Worm (Caenorhabditis elegans) whole organism, mixed stage, embryonic: ENCODE measurements around the gene W09C2.10.

Source experiments
- elt-3 ChIP-seq: fragments of 150-350 bp; optimal IDR thresholded peaks from 2 replicates; lab custom pipeline; 2014; ENCODE audit warnings: missing biosample characterization, missing genetic modification characterization
- mab-5 ChIP-seq: fragments of 150-350 bp; optimal IDR thresholded peaks from 2 replicates; lab custom pipeline; 2014; ENCODE audit warnings: missing biosample characterization, missing genetic modification characterization
- nhr-2 ChIP-seq: fragments of 150-350 bp; optimal IDR thresholded peaks from 2 replicates; lab custom pipeline; 2014; ENCODE audit warnings: missing biosample characterization, missing genetic modification characterization
- nhr-237 ChIP-seq: fragments of 150-350 bp; optimal IDR thresholded peaks from 2 replicates; lab custom pipeline; 2014; ENCODE audit warnings: missing biosample characterization, missing genetic modification characterization

ce11 chrIV:9659999-9660398 is 35.1 kb upstream of the W09C2.10 start:
- TF ChIP-seq nhr-2 (no peak), elt-3 (tag; lab: Kevin White, UChicago) (no peak), nhr-237 (tag; lab: Kevin White, UChicago) (no peak), mab-5 (tag; lab: Kevin White, UChicago) (no peak)
